Worm (Caenorhabditis elegans) whole organism, young adult: ENCODE results near the gene sdz-26.

Source experiments
- B0019.2 ChIP-seq: fragments of 200-800 bp; sonication (Bioruptor generic); conservative IDR thresholded peaks from 2 replicates; pipeline ENCODE4 v1.3.6; 2022; ENCODE audit warnings: missing genetic modification reagents, missing genetic modification characterization, missing compliant biosample characterization
- B0336.3 ChIP-seq: fragments of 200-800 bp; sonication (Bioruptor generic); IDR thresholded peaks from 2 replicates; pipeline ENCODE4 v1.3.6; 2022; ENCODE audit warnings: missing genetic modification characterization, missing compliant biosample characterization
- F10E7.11 ChIP-seq: sonication (generic microtip); optimal IDR thresholded peaks from 2 replicates; lab custom pipeline; 2017; ENCODE audit warnings: mild to moderate bottlenecking, missing genetic modification characterization, moderate library complexity, missing compliant biosample characterization
- F23B12.7 ChIP-seq: sonication (generic microtip); optimal IDR thresholded peaks from 2 replicates; lab custom pipeline; 2017; ENCODE audit warnings: missing genetic modification characterization, mild to moderate bottlenecking, missing compliant biosample characterization, antibody characterized with exemption, moderate library complexity; ENCODE audit not compliant: insufficient read depth
- F33H1.4 ChIP-seq: fragments of 200-800 bp; sonication (Bioruptor generic); IDR thresholded peaks from 2 replicates; pipeline ENCODE4 v1.3.6; 2022; ENCODE audit warnings: missing genetic modification reagents, missing genetic modification characterization, missing compliant biosample characterization
- F39B2.1 ChIP-seq: fragments of 200-800 bp; sonication (Bioruptor generic); IDR thresholded peaks from 2 replicates; pipeline ENCODE4 v1.3.6; 2022; ENCODE audit warnings: missing genetic modification reagents, missing genetic modification characterization, missing compliant biosample characterization
- F52B5.7 ChIP-seq: sonication (generic microtip); optimal IDR thresholded peaks from 2 replicates; lab custom pipeline; 2016; ENCODE audit warnings: mild to moderate bottlenecking, missing genetic modification characterization, missing compliant biosample characterization
- K12H6.12 ChIP-seq: fragments of 200-800 bp; sonication (Bioruptor generic); optimal IDR thresholded peaks from 2 replicates; lab custom pipeline; 2018; ENCODE audit warnings: mild to moderate bottlenecking, missing genetic modification characterization, missing compliant biosample characterization
- T26A5.8 ChIP-seq: sonication (generic microtip); optimal IDR thresholded peaks from 2 replicates; lab custom pipeline; 2016; ENCODE audit warnings: missing genetic modification characterization, missing compliant biosample characterization
- Y53G8AR.9 ChIP-seq: fragments of 200-800 bp; sonication (Bioruptor generic); conservative IDR thresholded peaks from 2 replicates; pipeline ENCODE4 v1.3.6; 2022; ENCODE audit warnings: missing genetic modification reagents, missing genetic modification characterization, missing compliant biosample characterization
- ama-1 ChIP-seq, 3 experiments: fragments of 150-350 bp in 1 of 3; sonication (generic microtip) in 2 of 3; optimal IDR thresholded peaks; 2 replicates each; lab custom pipeline; 2014 to 2018; ENCODE audit warnings: missing biosample characterization in 2 of 3, missing genetic modification characterization in 2 of 3, missing genetic modification reagents in 2 of 3
- aptf-2 ChIP-seq: fragments of 200-800 bp; sonication (Bioruptor generic); conservative IDR thresholded peaks from 2 replicates; pipeline ENCODE4 v1.3.6; 2022; ENCODE audit warnings: missing genetic modification reagents, missing genetic modification characterization, missing compliant biosample characterization
- athp-1 ChIP-seq: sonication (generic microtip); optimal IDR thresholded peaks from 2 replicates; lab custom pipeline; 2017; ENCODE audit warnings: mild to moderate bottlenecking, missing genetic modification characterization, missing compliant biosample characterization
- attf-3 ChIP-seq: fragments of 200-800 bp; sonication (Bioruptor generic); conservative IDR thresholded peaks from 2 replicates; pipeline ENCODE4 v1.3.6; 2022; ENCODE audit warnings: missing genetic modification reagents, missing genetic modification characterization, missing compliant biosample characterization
- cebp-1 ChIP-seq, 2 experiments: fragments of 200-800 bp in 1 of 2; sonication (Bioruptor generic) in 1 of 2; sonication (generic microtip) in 1 of 2; IDR thresholded peaks in 1 of 2; optimal IDR thresholded peaks in 1 of 2; 2 replicates each; pipeline versions ENCODE4 v1.3.6 to Lab custom; 2017 to 2022; ENCODE audit warnings: missing compliant biosample characterization in 2 of 2, missing genetic modification characterization in 2 of 2, mild to moderate bottlenecking in 1 of 2, missing genetic modification reagents in 1 of 2, moderate library complexity in 1 of 2
- ceh-100 ChIP-seq: fragments of 200-800 bp; sonication (Bioruptor generic); IDR thresholded peaks from 2 replicates; pipeline ENCODE4 v1.3.6; 2022; ENCODE audit warnings: missing genetic modification reagents, missing genetic modification characterization, missing compliant biosample characterization
- ceh-58 ChIP-seq: fragments of 200-800 bp; sonication (Bioruptor generic); IDR thresholded peaks from 2 replicates; pipeline ENCODE4 v1.3.6; 2022; ENCODE audit warnings: missing genetic modification characterization, missing compliant biosample characterization
- ceh-91 ChIP-seq: fragments of 200-800 bp; sonication (Bioruptor generic); IDR thresholded peaks from 2 replicates; pipeline ENCODE4 v1.3.6; 2022; ENCODE audit warnings: missing genetic modification reagents, missing genetic modification characterization, missing compliant biosample characterization
- chd-7 ChIP-seq: sonication (generic microtip); optimal IDR thresholded peaks from 2 replicates; lab custom pipeline; 2016; ENCODE audit warnings: mild to moderate bottlenecking, missing genetic modification characterization, moderate library complexity, missing compliant biosample characterization
- dpff-1 ChIP-seq: sonication (generic microtip); optimal IDR thresholded peaks from 2 replicates; lab custom pipeline; 2017; ENCODE audit warnings: mild to moderate bottlenecking, missing genetic modification characterization, missing compliant biosample characterization
- dpl-1 ChIP-seq: fragments of 150-350 bp; optimal IDR thresholded peaks from 2 replicates; lab custom pipeline; 2014; ENCODE audit warnings: missing biosample characterization, missing genetic modification reagents, missing genetic modification characterization
- egl-18 ChIP-seq: fragments of 200-800 bp; sonication (Bioruptor generic); IDR thresholded peaks from 2 replicates; pipeline ENCODE4 v1.3.6; 2022; ENCODE audit warnings: missing genetic modification reagents, missing genetic modification characterization, missing compliant biosample characterization
- egrh-3 ChIP-seq: fragments of 200-800 bp; sonication (Bioruptor generic); IDR thresholded peaks from 2 replicates; pipeline ENCODE4 v1.3.6; 2022; ENCODE audit warnings: missing genetic modification reagents, missing genetic modification characterization, missing compliant biosample characterization
- fkh-3 ChIP-seq: sonication (generic microtip); optimal IDR thresholded peaks from 2 replicates; lab custom pipeline; 2016; ENCODE audit warnings: mild to moderate bottlenecking, missing genetic modification characterization, missing compliant biosample characterization
- hmg-20 ChIP-seq: fragments of 200-800 bp; sonication (Bioruptor generic); IDR thresholded peaks from 2 replicates; pipeline ENCODE4 v1.3.6; 2022; ENCODE audit warnings: missing genetic modification reagents, missing genetic modification characterization, missing compliant biosample characterization
- let-607 ChIP-seq, 2 experiments: fragments of 200-800 bp in 1 of 2; sonication (Bioruptor generic) in 1 of 2; sonication (generic microtip) in 1 of 2; optimal IDR thresholded peaks; 2 replicates each; lab custom pipeline; 2016 to 2018; ENCODE audit warnings: mild to moderate bottlenecking in 2 of 2, missing compliant biosample characterization in 2 of 2, missing genetic modification characterization in 2 of 2, moderate library complexity in 2 of 2, missing genotype in 1 of 2
- lin-26 ChIP-seq: fragments of 200-800 bp; sonication (Bioruptor generic); IDR thresholded peaks from 2 replicates; pipeline ENCODE4 v1.3.6; 2022; ENCODE audit warnings: missing genetic modification reagents, missing genetic modification characterization, missing compliant biosample characterization
- lsl-1 ChIP-seq: fragments of 200-800 bp; sonication (Bioruptor generic); optimal IDR thresholded peaks from 2 replicates; lab custom pipeline; 2018; ENCODE audit warnings: mild to moderate bottlenecking, missing genetic modification characterization, moderate library complexity, missing compliant biosample characterization
- madf-10 ChIP-seq: sonication (generic microtip); optimal IDR thresholded peaks from 2 replicates; lab custom pipeline; 2016; ENCODE audit warnings: mild to moderate bottlenecking, missing genetic modification characterization, missing compliant biosample characterization
- madf-3 ChIP-seq: fragments of 200-800 bp; sonication (Bioruptor generic); IDR thresholded peaks from 2 replicates; pipeline ENCODE4 v1.3.6; 2022; ENCODE audit warnings: missing genetic modification reagents, missing genetic modification characterization, missing compliant biosample characterization
- madf-6 ChIP-seq: fragments of 200-800 bp; sonication (Bioruptor generic); IDR thresholded peaks from 2 replicates; pipeline ENCODE4 v1.3.6; 2022; ENCODE audit warnings: missing genetic modification reagents, missing genetic modification characterization, missing compliant biosample characterization
- mxl-1 ChIP-seq: sonication (generic microtip); optimal IDR thresholded peaks from 2 replicates; lab custom pipeline; 2016; ENCODE audit warnings: missing genetic modification characterization, missing compliant biosample characterization
- nfyb-1 ChIP-seq: fragments of 200-800 bp; sonication (Bioruptor generic); IDR thresholded peaks from 2 replicates; pipeline ENCODE4 v1.3.6; 2022; ENCODE audit warnings: missing genetic modification reagents, missing genetic modification characterization, missing compliant biosample characterization
- pbrm-1 ChIP-seq: fragments of 200-800 bp; sonication (Bioruptor generic); IDR thresholded peaks from 2 replicates; pipeline ENCODE4 v1.3.6; 2022; ENCODE audit warnings: missing genetic modification reagents, missing genetic modification characterization, missing compliant biosample characterization
- rec-8 ChIP-seq, 2 experiments: sonication (generic microtip); optimal IDR thresholded peaks; 2 replicates each; lab custom pipeline; 2016; ENCODE audit warnings: mild to moderate bottlenecking in 2 of 2, missing genetic modification characterization in 2 of 2, missing genetic modification reagents in 2 of 2, missing genotype in 2 of 2, missing biosample characterization in 1 of 2, missing compliant biosample characterization in 1 of 2, moderate library complexity in 1 of 2
- snpc-1.1 ChIP-seq: sonication (generic microtip); optimal IDR thresholded peaks from 2 replicates; lab custom pipeline; 2017; ENCODE audit warnings: missing genetic modification characterization, mild to moderate bottlenecking, missing compliant biosample characterization, antibody characterized with exemption, moderate library complexity, missing genotype, missing genetic modification reagents; ENCODE audit not compliant: insufficient read depth
- snpc-1.3 ChIP-seq: sonication (generic microtip); optimal IDR thresholded peaks from 2 replicates; lab custom pipeline; 2017; ENCODE audit warnings: missing genetic modification characterization, mild to moderate bottlenecking, missing compliant biosample characterization, antibody characterized with exemption, moderate library complexity, missing genotype, missing genetic modification reagents; ENCODE audit not compliant: insufficient read depth
- tbp1 ChIP-seq: fragments of 200-800 bp; sonication (Bioruptor generic); optimal IDR thresholded peaks from 2 replicates; lab custom pipeline; 2018; ENCODE audit warnings: mild to moderate bottlenecking, missing genetic modification characterization, missing compliant biosample characterization
- xnd-1 ChIP-seq: sonication (generic microtip); optimal IDR thresholded peaks from 2 replicates; lab custom pipeline; 2016; ENCODE audit warnings: missing genotype, missing genetic modification reagents, missing genetic modification characterization, missing compliant biosample characterization
- zfh-2 ChIP-seq: fragments of 200-800 bp; sonication (Bioruptor generic); conservative IDR thresholded peaks from 2 replicates; pipeline ENCODE4 v1.3.6; 2022; ENCODE audit warnings: missing genetic modification reagents, missing genetic modification characterization, missing compliant biosample characterization
- zim-3 ChIP-seq: sonication (generic microtip); optimal IDR thresholded peaks from 2 replicates; lab custom pipeline; 2017; ENCODE audit warnings: mild to moderate bottlenecking, missing genetic modification characterization, moderate library complexity, missing compliant biosample characterization
- ztf-22 ChIP-seq: fragments of 200-800 bp; sonication (Bioruptor generic); optimal IDR thresholded peaks from 2 replicates; lab custom pipeline; 2018; ENCODE audit warnings: mild to moderate bottlenecking, missing genetic modification characterization, moderate library complexity, missing compliant biosample characterization

sdz-26 gene

ce11 chrII:14390036-14390763, 8.7 kb downstream of the sdz-26 start, which contains the start of the genes kbp-3 and nurf-1 (continued):
- peak; percentile 64 for TF ChIP-seq lsl-1 (GFP tag; lab: Kevin White, UChicago)

DNA sequence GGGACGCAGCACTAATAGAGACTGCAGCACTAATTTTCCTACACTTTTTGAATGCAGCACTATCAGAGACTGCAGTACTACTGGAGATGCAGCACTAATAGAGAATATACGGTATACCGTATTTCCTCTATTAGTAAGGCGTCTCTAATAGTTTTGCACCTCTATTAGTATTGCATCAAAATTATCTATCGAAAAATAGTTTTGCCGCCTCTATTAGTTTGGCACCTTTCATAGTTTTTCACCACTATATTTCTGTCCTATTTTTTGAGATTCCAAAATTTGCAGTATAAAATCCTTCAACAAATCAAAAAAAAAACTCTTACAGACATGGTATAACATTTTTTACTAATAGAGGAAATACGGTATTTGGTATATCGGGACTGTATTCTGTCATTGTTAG, 12.2 kb downstream of the sdz-26 start:
- TF ChIP-seq athp-1 (tag; lab: Kevin White, UChicago) = no peak
- no peak for TF ChIP-seq ceh-100 (GFP tag; lab: Robert Waterston, UW)
- TF ChIP-seq xnd-1 = no peak
- no peak for TF ChIP-seq aptf-2 (GFP tag; lab: Robert Waterston, UW)
- TF ChIP-seq ceh-58 (GFP tag; lab: Robert Waterston, UW) = no peak
- TF ChIP-seq nfyb-1 (GFP tag; lab: Robert Waterston, UW) = no peak
- TF ChIP-seq F52B5.7 (tag; lab: Kevin White, UChicago) = no peak
- TF ChIP-seq ztf-22 (GFP tag; lab: Kevin White, UChicago) = no peak
- no peak for TF ChIP-seq tbp1 (GFP tag; lab: Kevin White, UChicago)
- no peak for TF ChIP-seq dpff-1
- no peak for TF ChIP-seq lin-26 (GFP tag; lab: Robert Waterston, UW)
- TF ChIP-seq B0336.3 = no peak
- TF ChIP-seq hmg-20 = no peak
- TF ChIP-seq Y53G8AR.9 (GFP tag; lab: Robert Waterston, UW) = no peak
- TF ChIP-seq rec-8 (tag; optimal IDR thresholded peaks at IDR 0.05; lab: Kevin White, UChicago) = no peak
- TF ChIP-seq, all 124 proteins: peak for 0

DNA sequence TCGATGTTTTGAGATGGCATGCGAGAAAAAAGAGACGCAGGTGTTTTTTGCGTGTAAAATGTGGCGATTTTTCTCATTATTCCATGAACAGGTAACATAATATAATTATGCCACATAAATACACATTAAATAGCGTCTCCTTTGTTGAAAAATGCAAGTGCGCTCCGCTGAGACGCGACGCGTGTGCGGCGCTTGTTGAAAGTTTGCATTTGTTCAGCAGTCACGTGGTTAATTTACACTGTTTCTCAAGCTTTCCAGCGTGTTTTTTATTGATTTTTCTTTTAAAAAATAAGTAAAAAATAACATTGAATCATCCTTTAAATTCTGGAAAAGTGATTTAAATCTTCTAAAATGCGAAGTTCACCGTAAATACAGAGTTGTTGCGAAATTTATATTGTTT, 18.0 kb downstream of the sdz-26 start:
- TF ChIP-seq F33H1.4 (GFP tag; lab: Robert Waterston, UW) (peak; percentile 34; the same call in 1 of the 2 replicates), cebp-1 (GFP tag; IDR thresholded peaks at IDR 0.05; lab: Robert Waterston, UW) (peak; percentile 29; the same call in 1 of the 2 replicates), cebp-1 (tag; optimal IDR thresholded peaks at IDR 0.05; lab: Kevin White, UChicago) (peak; percentile 84), ceh-91 (GFP tag; lab: Robert Waterston, UW) (no peak), let-607 (tag; optimal IDR thresholded peaks at IDR 0.05; lab: Kevin White, UChicago) (peak; percentile 80 to 87), dpl-1 (GFP tag; lab: Kevin White, UChicago) (peak; percentile 41), F23B12.7 (tag; lab: Kevin White, UChicago) (peak; percentile 56), madf-10 (tag; lab: Kevin White, UChicago) (peak; percentile 56), K12H6.12 (tag; lab: Kevin White, UChicago) (peak; percentile 58), snpc-1.1 (tag; lab: Kevin White, UChicago) (no peak), madf-3 (GFP tag; lab: Robert Waterston, UW) (peak; percentile 98), F10E7.11 (tag; lab: Kevin White, UChicago) (no peak), nfyb-1 (GFP tag; lab: Robert Waterston, UW) (no peak), T26A5.8 (tag; lab: Kevin White, UChicago) (no peak), madf-6 (GFP tag; lab: Robert Waterston, UW) (no peak), snpc-1.3 (tag; lab: Kevin White, UChicago) (no peak), zfh-2 (GFP tag; lab: Robert Waterston, UW) (no peak), B0336.3 (0 out of 2 replicates have a peak, but pooled peaks have one; percentile 26), athp-1 (tag; lab: Kevin White, UChicago) (no peak), mxl-1 (tag; lab: Kevin White, UChicago) (no peak), Y53G8AR.9 (GFP tag; lab: Robert Waterston, UW) (no peak), B0019.2 (no peak), egl-18 (GFP tag; lab: Robert Waterston, UW) (no peak), F39B2.1 (GFP tag; lab: Robert Waterston, UW) (no peak), chd-7 (no peak), fkh-3 (no peak), pbrm-1 (GFP tag; lab: Robert Waterston, UW) (peak; percentile 49; the same call in 1 of the 2 replicates), attf-3 (no peak), ama-1 (optimal IDR thresholded peaks at IDR 0.05; lab: Kevin White, UChicago) (no peak), ama-1 (GFP tag; optimal IDR thresholded peaks at IDR 0.05; lab: Kevin White, UChicago) (peak in 1 of 2 experiments; percentile 5), zim-3 (tag; lab: Kevin White, UChicago) (no peak), egrh-3 (GFP tag; lab: Robert Waterston, UW) (no peak)
